Fruit fly (Drosophila melanogaster) whole organism, embryonic: ENCODE measurements around the gene CG8993.

ENCODE experiments used
- C15 ChIP-seq: fragments of 200-800 bp; sonication (Bioruptor generic); IDR thresholded peaks from 3 replicates; pipeline ENCODE4 v1.3.6; 2022; ENCODE audit warnings: missing biosample characterization, missing genetic modification characterization
- CG11695 ChIP-seq: fragments of 200-800 bp; sonication (Bioruptor generic); IDR thresholded peaks from 3 replicates; pipeline ENCODE4 v1.3.6; 2022; ENCODE audit warnings: missing biosample characterization, missing genetic modification characterization
- CG7745 ChIP-seq: fragments of 200-800 bp; sonication (Bioruptor generic); optimal IDR thresholded peaks from 2 replicates; lab custom pipeline; 2018; ENCODE audit warnings: missing biosample characterization, mild to moderate bottlenecking, missing genetic modification characterization, moderate library complexity
- CG7963 ChIP-seq: fragments of 200-800 bp; sonication (Bioruptor generic); IDR thresholded peaks from 3 replicates; pipeline ENCODE4 v1.3.6; 2022; ENCODE audit warnings: missing biosample characterization, missing genetic modification characterization; ENCODE audit not compliant: partially characterized antibody
- CG8478 ChIP-seq: fragments of >200 bp; optimal IDR thresholded peaks from 2 replicates; lab custom pipeline; 2018
- Ptx1 ChIP-seq: fragments of 200-800 bp; sonication (Bioruptor generic); IDR thresholded peaks from 2 replicates; pipeline ENCODE4 v1.3.6; 2022; ENCODE audit warnings: missing biosample characterization, missing genetic modification characterization
- cwo ChIP-seq: fragments of 200-800 bp; sonication (Bioruptor generic); optimal IDR thresholded peaks from 3 replicates; lab custom pipeline; 2017; ENCODE audit warnings: missing biosample characterization, missing genetic modification characterization, mild to moderate bottlenecking, moderate library complexity, missing genetic modification reagents
- dm ChIP-seq: fragments of 200-800 bp; sonication (Bioruptor generic); optimal IDR thresholded peaks from 3 replicates; lab custom pipeline; 2016; ENCODE audit warnings: missing biosample characterization, missing genetic modification characterization
- gro ChIP-seq: fragments of 200-800 bp; sonication (Bioruptor generic); optimal IDR thresholded peaks from 2 replicates; lab custom pipeline; 2016; ENCODE audit warnings: missing biosample characterization, missing genetic modification characterization
- ken ChIP-seq: fragments of 200-800 bp; sonication (Bioruptor generic); IDR thresholded peaks from 3 replicates; pipeline ENCODE4 v1.3.6; 2022; ENCODE audit warnings: missing biosample characterization, missing genetic modification characterization
- ranshi ChIP-seq: fragments of 200-800 bp; sonication (Bioruptor generic); IDR thresholded peaks from 2 replicates; pipeline ENCODE4 v1.3.6; 2022; ENCODE audit warnings: missing biosample characterization, missing genetic modification characterization
- sqz ChIP-seq: fragments of 200-800 bp; sonication (Bioruptor generic); optimal IDR thresholded peaks from 3 replicates; lab custom pipeline; 2018; ENCODE audit warnings: missing biosample characterization, mild to moderate bottlenecking, missing genetic modification characterization
- zen ChIP-seq: fragments of 200-800 bp; sonication (Bioruptor generic); optimal IDR thresholded peaks from 3 replicates; lab custom pipeline; 2018; ENCODE audit warnings: missing biosample characterization, mild to moderate bottlenecking, missing genetic modification characterization, moderate library complexity

dm6 chr3L:2414876-2415275, 42.9 kb downstream of the CG8993 start:
- TF ChIP-seq CG11695 (GFP tag; lab: Robert Waterston, UW) (no peak), sqz (GFP tag; lab: Kevin White, UChicago) (peak; percentile 8), CG7963 (GFP tag; lab: Robert Waterston, UW) (no peak), zen (tag; lab: Kevin White, UChicago) (no peak), cwo (GFP tag; lab: Kevin White, UChicago) (peak; percentile 13), Ptx1 (GFP tag; lab: Robert Waterston, UW) (no peak), CG7745 (tag; lab: Kevin White, UChicago) (no peak), dm (GFP tag; lab: Kevin White, UChicago) (no peak), gro (GFP tag; lab: Kevin White, UChicago) (no peak), ranshi (GFP tag; lab: Robert Waterston, UW) (no peak), ken (GFP tag; lab: Robert Waterston, UW) (no peak), C15 (GFP tag; lab: Robert Waterston, UW) (no peak), CG8478 (lab: Kevin White, UChicago) (no peak)
